Fruit fly (Drosophila melanogaster) whole organism, adult: ENCODE measurements around the gene tok.
A peak's percentile ranks its signal among the peaks of the same experiment; 100 is the strongest.

Experiments used
- CG12768 ChIP-seq: fragments of 200-800 bp; sonication (Bioruptor generic); optimal IDR thresholded peaks from 2 replicates; lab custom pipeline; 2017; ENCODE audit warnings: missing biosample characterization, missing genetic modification characterization, mild to moderate bottlenecking, moderate library complexity, missing genetic modification reagents
- CG33017 ChIP-seq: fragments of 200-800 bp; sonication (Bioruptor generic); optimal IDR thresholded peaks from 2 replicates; lab custom pipeline; 2018; ENCODE audit warnings: missing biosample characterization, mild to moderate bottlenecking, missing genetic modification characterization, moderate library complexity
- CG7101 ChIP-seq: fragments of 200-800 bp; sonication (Bioruptor generic); optimal IDR thresholded peaks from 2 replicates; lab custom pipeline; 2018; ENCODE audit warnings: missing biosample characterization, mild to moderate bottlenecking, missing genetic modification characterization, moderate library complexity
- cnc ChIP-seq, 2 experiments: fragments of >200 bp; optimal IDR thresholded peaks; 2 replicates each; lab custom pipeline; 2017
- tj ChIP-seq: fragments of 200-800 bp; sonication (Bioruptor generic); optimal IDR thresholded peaks from 3 replicates; lab custom pipeline; 2017; ENCODE audit warnings: missing biosample characterization, mild to moderate bottlenecking, missing genetic modification characterization, moderate library complexity
- toe ChIP-seq: fragments of 200-800 bp; sonication (Bioruptor generic); optimal IDR thresholded peaks from 2 replicates; lab custom pipeline; 2016; ENCODE audit warnings: missing biosample characterization, missing genetic modification characterization

Gene tok

DNA sequence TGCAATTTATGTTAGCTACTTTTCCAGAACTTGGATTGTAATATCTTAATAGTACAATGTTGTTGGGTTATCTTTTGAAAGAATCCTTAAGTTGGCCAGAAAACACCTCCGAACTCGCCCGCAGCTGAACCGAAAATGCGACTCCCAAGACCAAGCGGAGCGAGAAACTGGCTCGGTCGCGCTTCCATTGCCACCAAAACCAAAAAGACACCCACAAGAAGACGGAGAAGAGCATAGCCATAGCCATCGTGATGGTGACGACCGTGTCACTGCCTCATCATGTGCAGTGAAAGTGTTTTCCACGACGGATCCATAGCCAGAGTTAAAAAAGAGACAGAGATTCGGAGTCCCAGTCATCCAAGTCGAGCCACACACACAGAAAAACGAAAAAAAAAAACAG lies 70.5 kb downstream of the tok start, which contains the start of gene CG13634:
TSS of gene CG13634 (minus strand) at position 101 of the 400 bp plus-strand sequence.
- TF ChIP-seq CG12768 (GFP tag; lab: Kevin White, UChicago), result no peak
- TF ChIP-seq toe (GFP tag; lab: Kevin White, UChicago), result no peak
- no peak for TF ChIP-seq tj (GFP tag; lab: Kevin White, UChicago)

DNA sequence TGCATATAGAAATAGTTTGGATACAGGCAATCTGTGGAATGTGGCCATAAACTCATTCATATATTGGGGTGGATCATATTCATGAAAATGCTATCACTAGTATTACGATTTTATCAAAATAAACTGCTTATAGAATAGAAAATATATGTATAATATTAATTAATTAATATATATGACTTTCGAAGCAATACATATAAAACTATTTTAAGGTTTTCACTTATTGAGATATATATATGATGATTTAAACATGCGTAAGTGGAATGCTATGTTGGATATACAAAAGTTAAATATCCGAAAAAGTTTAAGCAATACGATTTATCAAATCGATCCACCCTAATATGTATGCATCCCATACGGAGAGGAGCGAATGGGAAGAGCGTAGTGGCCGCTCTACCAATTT lies 79.1 kb downstream of the tok start:
- TF ChIP-seq cnc (optimal IDR thresholded peaks at IDR 0.05; lab: Kevin White, UChicago) (no peak), CG7101 (tag; lab: Kevin White, UChicago) (peak; percentile 36), CG33017 (tag; lab: Kevin White, UChicago) (peak; percentile 5)
